Worm (Caenorhabditis elegans) whole organism, mixed stage, embryonic: ENCODE results near the gene C37C3.1.

ENCODE experiments used
- M03D4.4 ChIP-seq: sonication (generic microtip); optimal IDR thresholded peaks from 2 replicates; lab custom pipeline; 2017; ENCODE audit warnings: mild to moderate bottlenecking, missing genetic modification characterization, missing compliant biosample characterization
- bed-3 ChIP-seq: fragments of 200-800 bp; sonication (Bioruptor generic); optimal IDR thresholded peaks from 3 replicates; lab custom pipeline; 2018; ENCODE audit warnings: mild to moderate bottlenecking, missing genetic modification characterization, moderate library complexity, missing compliant biosample characterization
- blmp-1 ChIP-seq: fragments of 150-350 bp; optimal IDR thresholded peaks from 2 replicates; lab custom pipeline; 2014; ENCODE audit warnings: missing biosample characterization, missing genetic modification characterization
- ceh-39 ChIP-seq: fragments of 150-350 bp; optimal IDR thresholded peaks from 2 replicates; lab custom pipeline; 2014; ENCODE audit warnings: missing biosample characterization, missing genetic modification characterization
- ceh-43 ChIP-seq: fragments of 200-800 bp; sonication (Bioruptor generic); optimal IDR thresholded peaks from 2 replicates; lab custom pipeline; 2018; ENCODE audit warnings: mild to moderate bottlenecking, missing genetic modification characterization, moderate library complexity, missing compliant biosample characterization
- ceh-83 ChIP-seq: fragments of 200-800 bp; sonication (Bioruptor generic); optimal IDR thresholded peaks from 2 replicates; lab custom pipeline; 2018; ENCODE audit warnings: mild to moderate bottlenecking, missing genetic modification characterization, missing compliant biosample characterization
- ces-1 ChIP-seq: fragments of 150-350 bp; optimal IDR thresholded peaks from 2 replicates; lab custom pipeline; 2014; ENCODE audit warnings: missing biosample characterization, missing genetic modification reagents, missing genetic modification characterization
- cnd-1 ChIP-seq: fragments of 200-800 bp; sonication (Bioruptor generic); optimal IDR thresholded peaks from 2 replicates; lab custom pipeline; 2018; ENCODE audit warnings: mild to moderate bottlenecking, missing genetic modification characterization, missing compliant biosample characterization
- drap-1 ChIP-seq: fragments of 200-800 bp; sonication (Bioruptor generic); optimal IDR thresholded peaks from 3 replicates; lab custom pipeline; 2018; ENCODE audit warnings: mild to moderate bottlenecking, missing genetic modification characterization, missing compliant biosample characterization
- elt-1 ChIP-seq: sonication (generic microtip); optimal IDR thresholded peaks from 2 replicates; lab custom pipeline; 2017; ENCODE audit warnings: missing genetic modification characterization, mild to moderate bottlenecking, missing compliant biosample characterization, antibody characterized with exemption, moderate library complexity, borderline replicate concordance; ENCODE audit not compliant: insufficient read depth
- elt-3 ChIP-seq: fragments of 150-350 bp; optimal IDR thresholded peaks from 2 replicates; lab custom pipeline; 2014; ENCODE audit warnings: missing biosample characterization, missing genetic modification characterization
- ham-2 ChIP-seq: fragments of 200-800 bp; sonication (Bioruptor generic); optimal IDR thresholded peaks from 2 replicates; lab custom pipeline; 2018; ENCODE audit warnings: mild to moderate bottlenecking, missing genetic modification characterization, missing compliant biosample characterization
- hlh-1 ChIP-seq: fragments of 150-350 bp; optimal IDR thresholded peaks from 2 replicates; lab custom pipeline; 2014; ENCODE audit warnings: missing biosample characterization, missing genetic modification reagents, missing genetic modification characterization
- lin-32 ChIP-seq: fragments of 200-800 bp; sonication (Bioruptor generic); optimal IDR thresholded peaks from 2 replicates; lab custom pipeline; 2018; ENCODE audit warnings: mild to moderate bottlenecking, missing genetic modification characterization, missing compliant biosample characterization
- lsy-2 ChIP-seq: fragments of 150-350 bp; optimal IDR thresholded peaks from 2 replicates; lab custom pipeline; 2014; ENCODE audit warnings: missing biosample characterization, missing genetic modification characterization
- mab-5 ChIP-seq: fragments of 150-350 bp; optimal IDR thresholded peaks from 2 replicates; lab custom pipeline; 2014; ENCODE audit warnings: missing biosample characterization, missing genetic modification characterization
- mep-1 ChIP-seq: fragments of 150-350 bp; optimal IDR thresholded peaks from 2 replicates; lab custom pipeline; 2017; ENCODE audit warnings: missing biosample characterization, missing genetic modification reagents, missing genetic modification characterization, inconsistent platforms
- mls-2 ChIP-seq: sonication (generic microtip); optimal IDR thresholded peaks from 2 replicates; lab custom pipeline; 2016; ENCODE audit warnings: mild to moderate bottlenecking, missing genetic modification characterization, moderate library complexity, missing compliant biosample characterization
- nhr-12 ChIP-seq: fragments of 150-350 bp; optimal IDR thresholded peaks from 2 replicates; lab custom pipeline; 2014; ENCODE audit warnings: missing biosample characterization, missing genetic modification characterization
- nhr-2 ChIP-seq: fragments of 150-350 bp; optimal IDR thresholded peaks from 2 replicates; lab custom pipeline; 2014; ENCODE audit warnings: missing biosample characterization, missing genetic modification characterization
- nhr-28 ChIP-seq: fragments of 150-350 bp; optimal IDR thresholded peaks from 2 replicates; lab custom pipeline; 2014; ENCODE audit warnings: missing biosample characterization, missing genetic modification characterization
- nhr-76 ChIP-seq: sonication (generic microtip); optimal IDR thresholded peaks from 2 replicates; lab custom pipeline; 2017; ENCODE audit warnings: missing biosample characterization, missing genetic modification characterization
- pha-4 ChIP-seq: fragments of 150-350 bp; optimal IDR thresholded peaks from 2 replicates; lab custom pipeline; 2018; ENCODE audit warnings: missing biosample characterization, missing genetic modification reagents, missing genetic modification characterization
- sem-2 ChIP-seq: fragments of 200-800 bp; sonication (Bioruptor generic); optimal IDR thresholded peaks from 2 replicates; lab custom pipeline; 2018; ENCODE audit warnings: mild to moderate bottlenecking, missing genetic modification characterization, missing compliant biosample characterization
- snpc-4 ChIP-seq: fragments of 150-350 bp; optimal IDR thresholded peaks from 2 replicates; lab custom pipeline; 2014; ENCODE audit warnings: missing biosample characterization, missing genetic modification characterization
- sptf-1 ChIP-seq: sonication (generic microtip); optimal IDR thresholded peaks from 2 replicates; lab custom pipeline; 2017; ENCODE audit warnings: mild to moderate bottlenecking, missing genetic modification characterization, moderate library complexity, missing compliant biosample characterization
- tbx-8 ChIP-seq: fragments of 200-800 bp; sonication (Bioruptor generic); optimal IDR thresholded peaks from 2 replicates; lab custom pipeline; 2018; ENCODE audit warnings: mild to moderate bottlenecking, missing genetic modification characterization, moderate library complexity, missing compliant biosample characterization
- unc-120 ChIP-seq: sonication (generic microtip); optimal IDR thresholded peaks from 2 replicates; lab custom pipeline; 2017; ENCODE audit warnings: missing genetic modification characterization, missing compliant biosample characterization; ENCODE audit not compliant: poor library complexity, severe bottlenecking
- unc-39 ChIP-seq: fragments of 150-350 bp; optimal IDR thresholded peaks from 2 replicates; lab custom pipeline; 2014; ENCODE audit warnings: missing biosample characterization, missing genetic modification characterization
- unc-62 ChIP-seq: fragments of 150-350 bp; optimal IDR thresholded peaks from 2 replicates; lab custom pipeline; 2014; ENCODE audit warnings: missing biosample characterization, missing genetic modification reagents, missing genetic modification characterization
- zip-8 ChIP-seq: fragments of 150-350 bp; optimal IDR thresholded peaks from 2 replicates; lab custom pipeline; 2014; ENCODE audit warnings: missing biosample characterization, missing genetic modification characterization
- ztf-11 ChIP-seq: fragments of 150-350 bp; optimal IDR thresholded peaks from 2 replicates; lab custom pipeline; 2014; ENCODE audit warnings: missing biosample characterization, missing genetic modification characterization

The C37C3.1 gene

ce11 chrV:7825836-7826235 lies 31.9 kb upstream of the C37C3.1 start:
- no peak for TF ChIP-seq sem-2
- peak; percentile 73 for TF ChIP-seq unc-62 (GFP tag; lab: Kevin White, UChicago)

DNA sequence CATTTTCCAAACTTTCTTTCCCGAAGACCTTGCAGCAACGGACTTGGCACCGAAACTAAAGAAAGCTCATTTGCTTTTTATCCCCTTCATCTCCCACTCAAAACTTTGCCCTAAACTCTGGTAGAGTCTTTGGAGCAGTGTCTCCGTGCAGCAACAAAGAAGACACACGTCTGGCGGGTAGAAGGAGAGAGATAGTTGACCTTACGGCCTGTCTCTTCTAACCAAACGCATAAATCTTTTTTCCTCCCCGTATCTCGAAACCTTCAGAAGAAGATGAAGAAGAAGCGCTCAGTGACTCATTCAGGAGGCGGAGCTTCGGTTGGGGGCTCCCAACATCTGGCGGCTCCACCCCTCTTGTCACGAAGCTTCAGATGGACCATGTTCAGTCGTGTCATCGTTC lies 31.4 kb upstream of the C37C3.1 start:
- TF ChIP-seq hlh-1 (tag; lab: Kevin White, UChicago) (peak; percentile 68), unc-62 (GFP tag; lab: Kevin White, UChicago) (peak; percentile 37), sptf-1 (tag; lab: Kevin White, UChicago) (no peak)

- TF ChIP-seq ceh-39: no peak
- TF ChIP-seq elt-1 (tag; lab: Kevin White, UChicago): no peak
- TF ChIP-seq hlh-1 (tag; lab: Kevin White, UChicago): no peak
- no peak for TF ChIP-seq cnd-1 (tag; lab: Kevin White, UChicago)
- TF ChIP-seq ham-2 (GFP tag; lab: Kevin White, UChicago): no peak
- no peak for TF ChIP-seq lin-32 (GFP tag; lab: Kevin White, UChicago)
- no peak for TF ChIP-seq ceh-43 (GFP tag; lab: Kevin White, UChicago)
- TF ChIP-seq drap-1 (GFP tag; lab: Kevin White, UChicago): no peak
- no peak for TF ChIP-seq blmp-1
- TF ChIP-seq nhr-2 (tag; lab: Kevin White, UChicago): no peak
- no peak for TF ChIP-seq ces-1 (GFP tag; lab: Kevin White, UChicago)
- no peak for TF ChIP-seq nhr-28 (tag; lab: Kevin White, UChicago)
- TF ChIP-seq zip-8 (tag; lab: Kevin White, UChicago): no peak
- TF ChIP-seq snpc-4 (tag; lab: Kevin White, UChicago): no peak
- TF ChIP-seq, all 35 proteins: peak for 0
Measured at ce11 chrV:7826917-7827316, 30.8 kb upstream of the C37C3.1 start, which contains the start of gene mig-6. Gene mig-6 (plus strand): TSS chrV:7827217.

ce11 chrV:7830952-7831351 lies 26.8 kb upstream of the C37C3.1 start:
- no peak for TF ChIP-seq ceh-43 (GFP tag; lab: Kevin White, UChicago)
- TF ChIP-seq cnd-1 (tag; lab: Kevin White, UChicago): no peak
- TF ChIP-seq ces-1 (GFP tag; lab: Kevin White, UChicago): no peak

ce11 chrV:7836911-7837310 lies 20.9 kb upstream of the C37C3.1 start, which contains the start of gene txt-5:
Gene txt-5 (minus strand): TSS chrV:7837134.
- no peak for TF ChIP-seq tbx-8 (GFP tag; lab: Kevin White, UChicago)
- no peak for TF ChIP-seq nhr-2 (tag; lab: Kevin White, UChicago)
- TF ChIP-seq zip-8 (tag; lab: Kevin White, UChicago): peak; percentile 64
- no peak for TF ChIP-seq ces-1 (GFP tag; lab: Kevin White, UChicago)
- TF ChIP-seq ceh-43 (GFP tag; lab: Kevin White, UChicago): no peak
- no peak for TF ChIP-seq nhr-28 (tag; lab: Kevin White, UChicago)
- TF ChIP-seq mls-2 (tag; lab: Kevin White, UChicago): no peak

- TF ChIP-seq lin-32 (GFP tag; lab: Kevin White, UChicago): no peak
- TF ChIP-seq snpc-4 (tag; lab: Kevin White, UChicago): no peak
- no peak for TF ChIP-seq unc-62 (GFP tag; lab: Kevin White, UChicago)
- TF ChIP-seq ceh-83 (GFP tag; lab: Kevin White, UChicago): no peak
Measured at ce11 chrV:7837809-7838208, 20.0 kb upstream of the C37C3.1 start, which contains the start of gene ttr-33. Gene ttr-33 (minus strand): TSS chrV:7837909.

ce11 chrV:7839485-7839884 lies 18.3 kb upstream of the C37C3.1 start, which contains the start of gene C37C3.12:
Gene C37C3.12 (minus strand): TSS chrV:7839585.
- TF ChIP-seq elt-3 (no peak), unc-120 (no peak), nhr-12 (tag; lab: Kevin White, UChicago) (no peak), snpc-4 (tag; lab: Kevin White, UChicago) (no peak), mls-2 (tag; lab: Kevin White, UChicago) (no peak), M03D4.4 (tag; lab: Kevin White, UChicago) (no peak), sptf-1 (tag; lab: Kevin White, UChicago) (no peak), ztf-11 (tag; lab: Kevin White, UChicago) (no peak), nhr-76 (tag; lab: Kevin White, UChicago) (no peak), ham-2 (GFP tag; lab: Kevin White, UChicago) (no peak), tbx-8 (GFP tag; lab: Kevin White, UChicago) (no peak), bed-3 (GFP tag; lab: Kevin White, UChicago) (no peak), unc-39 (tag; lab: Kevin White, UChicago) (no peak), ceh-43 (GFP tag; lab: Kevin White, UChicago) (no peak), lsy-2 (no peak), drap-1 (GFP tag; lab: Kevin White, UChicago) (no peak), unc-62 (GFP tag; lab: Kevin White, UChicago) (no peak), mab-5 (tag; lab: Kevin White, UChicago) (no peak), mep-1 (tag; lab: Kevin White, UChicago) (no peak), pha-4 (tag; lab: Kevin White, UChicago) (no peak)
